Worm (Caenorhabditis elegans): ENCODE results near the gene T07F10.3.
A peak's percentile ranks its signal among the peaks of the same experiment; 100 is the strongest.

Gene T07F10.3

ce11 chrV:12849736-12850135 lies 20.1 kb downstream of the T07F10.3 start, which contains the start of gene C44H9.5:
TSS of gene C44H9.5 (minus strand) at chrV:12849864.
- TF ChIP-seq hmg-11 (tag; optimal IDR thresholded peaks at IDR 0.05) (no peak), nfya-1 (tag; optimal IDR thresholded peaks at IDR 0.05; ENCODE audit: insufficient read depth) (no peak), pqm-1 (tag; optimal IDR thresholded peaks at IDR 0.05) (peak; percentile 66), elt-2 (tag; optimal IDR thresholded peaks at IDR 0.05) (peak; percentile 49)

ce11 chrV:12845247-12845646 lies 24.6 kb downstream of the T07F10.3 start, which contains the start of gene C44H9.6:
TSS of gene C44H9.6 (minus strand) at chrV:12845347.
- TF ChIP-seq elt-2 (tag; optimal IDR thresholded peaks at IDR 0.05) = peak; percentile 35
- no peak for TF ChIP-seq aly-2 (tag; optimal IDR thresholded peaks at IDR 0.05)

- TF ChIP-seq zag-1 (tag; optimal IDR thresholded peaks at IDR 0.05) (no peak), ztf-11 (tag; optimal IDR thresholded peaks at IDR 0.05) (no peak), fos-1 (tag; optimal IDR thresholded peaks at IDR 0.05) (no peak), aly-2 (tag; optimal IDR thresholded peaks at IDR 0.05) (no peak), pqm-1 (tag; optimal IDR thresholded peaks at IDR 0.05) (peak; percentile 56)
Measured at ce11 chrV:12844748-12845147, 25.1 kb downstream of the T07F10.3 start.

- TF ChIP-seq elt-1 (tag; optimal IDR thresholded peaks at IDR 0.05) (no peak), nhr-67 (tag; optimal IDR thresholded peaks at IDR 0.05) (no peak), lin-15B (tag; optimal IDR thresholded peaks at IDR 0.05) (no peak), lsy-12 (tag; optimal IDR thresholded peaks at IDR 0.05) (no peak), ZK546.5 (tag; optimal IDR thresholded peaks at IDR 0.05) (no peak), unc-39 (tag; optimal IDR thresholded peaks at IDR 0.05) (no peak), fos-1 (tag; optimal IDR thresholded peaks at IDR 0.05) (no peak), tbx-2 (tag; optimal IDR thresholded peaks at IDR 0.05) (no peak), pha-4 (tag; optimal IDR thresholded peaks at IDR 0.05) (no peak), nhr-43 (tag; optimal IDR thresholded peaks at IDR 0.05; ENCODE audit: poor library complexity, severe bottlenecking) (no peak), fkh-10 (GFP tag; optimal IDR thresholded peaks at IDR 0.05) (no peak), jun-1 (tag; optimal IDR thresholded peaks at IDR 0.05) (no peak), nhr-76 (tag; optimal IDR thresholded peaks at IDR 0.05) (no peak), lin-39 (tag; optimal IDR thresholded peaks at IDR 0.05) (no peak)
Measured at ce11 chrV:12835388-12835787, 34.5 kb downstream of the T07F10.3 start, which contains the start of gene C44H9.4. TSS of gene C44H9.4 (plus strand) at chrV:12835688.

DNA sequence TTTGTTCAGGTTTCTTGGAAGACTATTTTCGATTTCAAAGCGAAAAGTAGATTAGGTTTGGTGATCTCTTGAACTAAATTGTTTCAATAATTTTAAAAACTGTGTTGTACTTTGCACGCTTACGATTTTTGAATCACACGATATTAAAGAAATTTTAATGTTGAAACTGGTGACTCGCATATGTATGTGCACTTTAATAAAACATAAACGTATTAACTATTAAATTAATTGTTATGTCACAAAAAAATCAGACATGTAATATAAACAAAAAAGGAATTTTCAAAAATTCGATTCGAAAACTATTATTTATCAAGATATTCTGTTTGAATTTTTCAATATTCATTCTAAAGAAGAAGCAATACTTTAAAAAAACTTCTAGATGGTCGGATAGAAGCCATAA lies 42.6 kb downstream of the T07F10.3 start, which contains the start of gene ugt-15:
TSS of gene ugt-15 (plus strand) at position 301 of the 400 bp plus-strand sequence.
- TF ChIP-seq pqm-1 (tag; optimal IDR thresholded peaks at IDR 0.05) (peak; percentile 22), ama-1 (optimal IDR thresholded peaks at IDR 0.05) (no peak), nhr-43 (tag; optimal IDR thresholded peaks at IDR 0.05; ENCODE audit: poor library complexity, severe bottlenecking) (no peak), ztf-4 (tag; optimal IDR thresholded peaks at IDR 0.05) (no peak), elt-2 (tag; optimal IDR thresholded peaks at IDR 0.05) (peak; percentile 13), mdl-1 (tag; optimal IDR thresholded peaks at IDR 0.05) (no peak)

ce11 chrV:12824777-12825176 lies 45.1 kb downstream of the T07F10.3 start, which contains the start of gene ugt-16:
TSS of gene ugt-16 (plus strand) at chrV:12825024.
- TF ChIP-seq sea-2 (GFP tag; optimal IDR thresholded peaks at IDR 0.05) (no peak), elt-2 (tag; optimal IDR thresholded peaks at IDR 0.05) (peak; percentile 71), skn-1 (tag; optimal IDR thresholded peaks at IDR 0.05) (no peak), nhr-12 (tag; optimal IDR thresholded peaks at IDR 0.05) (no peak), pqm-1 (tag; optimal IDR thresholded peaks at IDR 0.05) (peak; percentile 53), elt-1 (tag; optimal IDR thresholded peaks at IDR 0.05) (no peak), ceh-16 (tag; optimal IDR thresholded peaks at IDR 0.05) (no peak)

- TF ChIP-seq mml-1 (tag; optimal IDR thresholded peaks at IDR 0.05) = no peak
- no peak for TF ChIP-seq nhr-25 (tag; optimal IDR thresholded peaks at IDR 0.05)
- peak; percentile 26 for TF ChIP-seq jun-1 (tag; optimal IDR thresholded peaks at IDR 0.05)
- peak; percentile 77 for TF ChIP-seq elt-2 (tag; optimal IDR thresholded peaks at IDR 0.05)
- no peak for TF ChIP-seq ceh-28 (tag; optimal IDR thresholded peaks at IDR 0.05)
- TF ChIP-seq nhr-23 (tag; optimal IDR thresholded peaks at IDR 0.05) = no peak
- peak; percentile 89 for TF ChIP-seq pqm-1 (tag; optimal IDR thresholded peaks at IDR 0.05)
- no peak for TF ChIP-seq hmg-11 (tag; optimal IDR thresholded peaks at IDR 0.05)
Measured at ce11 chrV:12822065-12822464, 47.8 kb downstream of the T07F10.3 start.

All from whole organism, L3 larva.